Fruit fly (Drosophila melanogaster) whole organism, embryonic: Measurements from ENCODE around the gene GluProRS.

ENCODE experiments used
- Asciz ChIP-seq: fragments of 200-800 bp; sonication (Bioruptor generic); optimal IDR thresholded peaks from 2 replicates; lab custom pipeline; 2017; ENCODE audit warnings: missing biosample characterization, mild to moderate bottlenecking, missing genetic modification characterization, missing genetic modification reagents
- Atf3 ChIP-seq: fragments of 200-800 bp; sonication (Bioruptor generic); optimal IDR thresholded peaks from 3 replicates; lab custom pipeline; 2016; ENCODE audit warnings: missing biosample characterization, missing genetic modification characterization
- Awh ChIP-seq: fragments of 200-800 bp; sonication (Bioruptor generic); IDR thresholded peaks from 2 replicates; pipeline ENCODE4, ENCODE4 v1.3.6; 2022; ENCODE audit warnings: missing biosample characterization, missing genetic modification characterization
- BtbVII ChIP-seq: fragments of 200-800 bp; sonication (Bioruptor generic); optimal IDR thresholded peaks from 3 replicates; lab custom pipeline; 2017; ENCODE audit warnings: missing biosample characterization, mild to moderate bottlenecking, missing genetic modification characterization
- CG1024 ChIP-seq: fragments of 200-800 bp; sonication (Bioruptor generic); IDR thresholded peaks from 2 replicates; pipeline ENCODE4 v1.3.6; 2022; ENCODE audit warnings: missing biosample characterization, missing genetic modification characterization
- CG10654 ChIP-seq: fragments of 200-800 bp; sonication (Bioruptor generic); optimal IDR thresholded peaks from 2 replicates; lab custom pipeline; 2016; ENCODE audit warnings: missing biosample characterization, missing genetic modification characterization
- CG11247 ChIP-seq: fragments of 200-800 bp; sonication (Bioruptor generic); IDR thresholded peaks from 2 replicates; pipeline ENCODE4 v1.3.6; 2022; ENCODE audit warnings: missing biosample characterization, missing genetic modification characterization
- CG12299 ChIP-seq: fragments of 200-800 bp; sonication (Bioruptor generic); optimal IDR thresholded peaks from 2 replicates; lab custom pipeline; 2018; ENCODE audit warnings: missing biosample characterization, mild to moderate bottlenecking, missing genetic modification characterization
- CG1233 ChIP-seq: fragments of 200-800 bp; sonication (Bioruptor generic); optimal IDR thresholded peaks from 4 replicates; lab custom pipeline; 2018; ENCODE audit warnings: missing biosample characterization, mild to moderate bottlenecking, missing genetic modification characterization
- CG12769 ChIP-seq: fragments of 200-800 bp; sonication (Bioruptor generic); optimal IDR thresholded peaks from 2 replicates; lab custom pipeline; 2019; ENCODE audit warnings: missing biosample characterization, mild to moderate bottlenecking, missing genetic modification characterization, moderate library complexity
- CG18011 ChIP-seq: fragments of 200-800 bp; sonication (Bioruptor generic); optimal IDR thresholded peaks from 2 replicates; lab custom pipeline; 2017; ENCODE audit warnings: missing biosample characterization, missing genetic modification characterization, mild to moderate bottlenecking, moderate library complexity, missing genotype
- CG2199 ChIP-seq: fragments of 200-800 bp; sonication (Bioruptor generic); IDR thresholded peaks from 3 replicates; pipeline ENCODE4 v1.3.6; 2022; ENCODE audit warnings: missing biosample characterization, missing genetic modification characterization
- CG3407 ChIP-seq: fragments of 200-800 bp; sonication (Bioruptor generic); optimal IDR thresholded peaks from 2 replicates; lab custom pipeline; 2018; ENCODE audit warnings: missing biosample characterization, mild to moderate bottlenecking, missing genetic modification characterization
- CG5180 ChIP-seq: fragments of 200-800 bp; sonication (Bioruptor generic); optimal IDR thresholded peaks from 3 replicates; lab custom pipeline; 2017; ENCODE audit warnings: missing biosample characterization, missing genetic modification characterization, mild to moderate bottlenecking, moderate library complexity, missing genetic modification reagents
- CG7372 ChIP-seq: fragments of 200-800 bp; sonication (Bioruptor generic); IDR thresholded peaks from 2 replicates; pipeline ENCODE4 v1.3.6; 2022; ENCODE audit warnings: missing biosample characterization, missing genetic modification characterization
- CG7839 ChIP-seq: fragments of 200-800 bp; sonication (Bioruptor generic); optimal IDR thresholded peaks from 3 replicates; lab custom pipeline; 2018; ENCODE audit warnings: missing biosample characterization, mild to moderate bottlenecking, missing genetic modification characterization, moderate library complexity
- CG7928 ChIP-seq: fragments of 200-800 bp; sonication (Bioruptor generic); optimal IDR thresholded peaks from 2 replicates; lab custom pipeline; 2017; ENCODE audit warnings: missing biosample characterization, mild to moderate bottlenecking, missing genetic modification characterization
- CG8281 ChIP-seq: fragments of 200-800 bp; sonication (Bioruptor generic); optimal IDR thresholded peaks from 2 replicates; lab custom pipeline; 2018; ENCODE audit warnings: missing biosample characterization, mild to moderate bottlenecking, missing genetic modification characterization, moderate library complexity
- CG8388 ChIP-seq: fragments of 200-800 bp; sonication (Bioruptor generic); optimal IDR thresholded peaks from 2 replicates; lab custom pipeline; 2019; ENCODE audit warnings: missing biosample characterization, mild to moderate bottlenecking, missing genetic modification characterization, moderate library complexity
- CG8478 ChIP-seq: fragments of >200 bp; optimal IDR thresholded peaks from 2 replicates; lab custom pipeline; 2018
- CHES-1-like ChIP-seq: fragments of 200-800 bp; sonication (Bioruptor generic); optimal IDR thresholded peaks from 2 replicates; lab custom pipeline; 2016; ENCODE audit warnings: missing biosample characterization, missing genetic modification characterization
- Dfd ChIP-seq, 2 experiments: fragments of >200 bp; optimal IDR thresholded peaks; 2 replicates each; lab custom pipeline; 2017; ENCODE audit warnings: missing biosample characterization in 2 of 2, missing genetic modification characterization in 2 of 2
- Fer3 ChIP-seq: fragments of 200-800 bp; sonication (Bioruptor generic); optimal IDR thresholded peaks from 2 replicates; lab custom pipeline; 2018; ENCODE audit warnings: missing biosample characterization, mild to moderate bottlenecking, missing genetic modification characterization, moderate library complexity
- HLH54F ChIP-seq: fragments of 200-800 bp; sonication (Bioruptor generic); optimal IDR thresholded peaks from 3 replicates; lab custom pipeline; 2016; ENCODE audit warnings: missing biosample characterization, missing genetic modification characterization
- Mrtf ChIP-seq: fragments of 200-800 bp; sonication (Bioruptor generic); IDR thresholded peaks from 3 replicates; pipeline ENCODE4 v1.3.6; 2022; ENCODE audit warnings: missing biosample characterization, missing genetic modification characterization
- Myb ChIP-seq: fragments of 200-800 bp; sonication (Bioruptor generic); optimal IDR thresholded peaks from 2 replicates; lab custom pipeline; 2016; ENCODE audit warnings: missing biosample characterization, missing genetic modification characterization
- Poxn ChIP-seq: fragments of 200-800 bp; sonication (Bioruptor generic); IDR thresholded peaks from 2 replicates; pipeline ENCODE4 v1.3.6; 2022; ENCODE audit warnings: missing biosample characterization, missing genetic modification characterization
- Six4 ChIP-seq: fragments of 200-800 bp; sonication (Bioruptor generic); optimal IDR thresholded peaks from 2 replicates; lab custom pipeline; 2016; ENCODE audit warnings: missing biosample characterization, missing genetic modification characterization
- Ssrp ChIP-seq: fragments of 200-800 bp; sonication (Bioruptor generic); optimal IDR thresholded peaks from 2 replicates; lab custom pipeline; 2018; ENCODE audit warnings: missing biosample characterization, mild to moderate bottlenecking, missing genetic modification characterization, moderate library complexity
- Vsx1 ChIP-seq: fragments of 200-800 bp; sonication (Bioruptor generic); optimal IDR thresholded peaks from 2 replicates; lab custom pipeline; 2017; ENCODE audit warnings: missing biosample characterization, mild to moderate bottlenecking, missing genetic modification characterization, missing genetic modification reagents
- Xbp1 ChIP-seq: fragments of 200-800 bp; sonication (Bioruptor generic); optimal IDR thresholded peaks from 3 replicates; lab custom pipeline; 2016; ENCODE audit warnings: missing biosample characterization, mild to moderate bottlenecking, missing genetic modification characterization
- ac ChIP-seq: fragments of 200-800 bp; sonication (Bioruptor generic); optimal IDR thresholded peaks from 3 replicates; lab custom pipeline; 2017; ENCODE audit warnings: missing biosample characterization, mild to moderate bottlenecking, missing genetic modification characterization
- bowl ChIP-seq: fragments of 200-800 bp; sonication (Bioruptor generic); IDR thresholded peaks from 2 replicates; pipeline ENCODE4 v1.3.6; 2022; ENCODE audit warnings: missing biosample characterization, missing genetic modification characterization
- chif ChIP-seq, 2 experiments: fragments of 200-800 bp; sonication (Bioruptor generic); optimal IDR thresholded peaks; 3 replicates each; lab custom pipeline; 2016; ENCODE audit warnings: missing biosample characterization in 2 of 2, missing genetic modification characterization in 2 of 2
- croc ChIP-seq: fragments of 200-800 bp; sonication (Bioruptor generic); conservative IDR thresholded peaks from 3 replicates; pipeline ENCODE4 v1.3.6; 2022; ENCODE audit warnings: missing biosample characterization, missing genetic modification characterization
- dimm ChIP-seq: fragments of 200-800 bp; sonication (Bioruptor generic); IDR thresholded peaks from 2 replicates; pipeline ENCODE4 v1.3.6; 2022; ENCODE audit warnings: missing biosample characterization, missing genetic modification characterization
- dm ChIP-seq: fragments of 200-800 bp; sonication (Bioruptor generic); optimal IDR thresholded peaks from 3 replicates; lab custom pipeline; 2016; ENCODE audit warnings: missing biosample characterization, missing genetic modification characterization
- fru ChIP-seq: fragments of >200 bp; optimal IDR thresholded peaks from 2 replicates; lab custom pipeline; 2017
- insv ChIP-seq, 2 experiments: fragments of 200-800 bp; sonication (Bioruptor generic); optimal IDR thresholded peaks; 3 replicates each; lab custom pipeline; 2016 to 2018; ENCODE audit warnings: missing biosample characterization in 2 of 2, missing genetic modification characterization in 2 of 2
- kay ChIP-seq: fragments of 200-800 bp; sonication (Bioruptor generic); optimal IDR thresholded peaks from 2 replicates; lab custom pipeline; 2016; ENCODE audit warnings: missing biosample characterization, missing genetic modification characterization
- kni ChIP-seq: fragments of 200-800 bp; sonication (Bioruptor generic); optimal IDR thresholded peaks from 3 replicates; lab custom pipeline; 2017; ENCODE audit warnings: mild to moderate bottlenecking, missing biosample characterization, missing genetic modification reagents, missing genetic modification characterization
- lab ChIP-seq: fragments of 200-800 bp; sonication (Bioruptor generic); optimal IDR thresholded peaks from 3 replicates; lab custom pipeline; 2017; ENCODE audit warnings: missing biosample characterization, missing genetic modification characterization, mild to moderate bottlenecking, moderate library complexity, missing genetic modification reagents
- mld ChIP-seq: fragments of 200-800 bp; sonication (Bioruptor generic); IDR thresholded peaks from 3 replicates; pipeline ENCODE4 v1.3.6; 2022; ENCODE audit warnings: missing biosample characterization, missing genetic modification characterization; ENCODE audit not compliant: partially characterized antibody
- nau ChIP-seq: fragments of 200-800 bp; sonication (Bioruptor generic); optimal IDR thresholded peaks from 3 replicates; lab custom pipeline; 2017; ENCODE audit warnings: missing biosample characterization, mild to moderate bottlenecking, missing genetic modification characterization, missing genetic modification reagents
- pzg ChIP-seq: fragments of 200-800 bp; sonication (Bioruptor generic); optimal IDR thresholded peaks from 3 replicates; lab custom pipeline; 2018; ENCODE audit warnings: missing biosample characterization, mild to moderate bottlenecking, missing genetic modification characterization, moderate library complexity
- schlank ChIP-seq: fragments of 200-800 bp; sonication (Bioruptor generic); optimal IDR thresholded peaks from 2 replicates; lab custom pipeline; 2018; ENCODE audit warnings: missing biosample characterization, mild to moderate bottlenecking, missing genetic modification characterization
- sens-2 ChIP-seq: fragments of 200-800 bp; sonication (Bioruptor generic); IDR thresholded peaks from 2 replicates; pipeline ENCODE4 v1.3.6; 2022; ENCODE audit warnings: missing biosample characterization, missing genetic modification characterization
- tup ChIP-seq: fragments of 200-800 bp; sonication (Bioruptor generic); optimal IDR thresholded peaks from 2 replicates; lab custom pipeline; 2016; ENCODE audit warnings: missing biosample characterization, mild to moderate bottlenecking, missing genetic modification characterization, moderate library complexity
- vvl ChIP-seq: fragments of 200-800 bp; sonication (Bioruptor generic); IDR thresholded peaks from 2 replicates; pipeline ENCODE4 v1.3.6; 2022; ENCODE audit warnings: missing biosample characterization, missing genetic modification characterization

The GluProRS gene

DNA sequence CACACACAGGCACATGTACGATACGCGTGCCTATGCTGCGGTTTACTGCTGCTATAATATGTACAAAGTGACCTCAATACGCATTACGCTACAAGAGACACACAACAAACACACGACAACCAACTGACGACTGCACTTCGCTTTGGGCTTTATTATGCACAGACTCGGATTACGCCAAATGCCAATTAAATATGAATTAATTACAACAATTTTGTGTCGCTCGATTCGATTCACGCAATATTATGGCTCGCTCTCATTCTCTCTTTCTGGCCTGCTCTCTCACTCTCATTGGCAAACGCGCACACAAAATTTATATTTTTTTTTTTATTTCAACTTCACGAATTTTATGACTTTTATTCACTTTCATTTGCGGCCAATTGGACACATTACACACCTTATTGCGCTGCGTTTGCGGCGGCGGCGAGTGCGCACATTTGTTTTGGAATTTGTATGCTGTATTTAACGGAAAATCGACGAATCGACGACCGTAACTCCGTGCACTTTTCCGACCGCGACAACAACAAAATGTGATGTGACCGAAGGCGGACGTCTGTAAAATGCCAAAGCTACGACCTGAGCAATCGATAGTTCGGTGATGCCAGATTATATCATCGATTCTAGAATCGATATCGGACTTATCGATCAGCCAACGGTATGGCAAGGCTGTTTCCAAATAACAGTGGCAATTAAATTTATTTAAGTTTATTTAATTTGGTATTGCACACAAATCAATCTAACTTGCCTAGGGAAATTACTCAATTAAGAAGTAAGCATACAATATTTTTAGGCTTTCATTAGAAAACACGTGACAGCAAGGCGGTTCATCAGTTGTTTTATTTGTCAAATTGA, 35.5 kb downstream of the GluProRS start, which contains the start of the genes sba and CG31141 (continued):
- TF ChIP-seq mld (GFP tag; lab: Robert Waterston, UW) = peak; percentile 72; the same call in 2 of the 3 replicates
- TF ChIP-seq ac (GFP tag; lab: Kevin White, UChicago) = no peak
- TF ChIP-seq chif (GFP tag; optimal IDR thresholded peaks at IDR 0.05; lab: Kevin White, UChicago) = no peak
- TF ChIP-seq sens-2 = no peak
- TF ChIP-seq Xbp1 (GFP tag; lab: Kevin White, UChicago) = peak; percentile 0
- peak; percentile 25; the same call in 1 of the 2 replicates for TF ChIP-seq bowl (GFP tag; lab: Robert Waterston, UW)
- TF ChIP-seq HLH54F = no peak
- TF ChIP-seq Asciz = no peak
- no peak for TF ChIP-seq Fer3 (tag; lab: Kevin White, UChicago)
- no peak for TF ChIP-seq kay (GFP tag; lab: Kevin White, UChicago)
- peak; percentile 5 for TF ChIP-seq dm
- peak; percentile 9 for TF ChIP-seq BtbVII
- no peak for TF ChIP-seq CG18011 (GFP tag; lab: Kevin White, UChicago)
- no peak for TF ChIP-seq Poxn
- TF ChIP-seq schlank (tag; lab: Kevin White, UChicago) = peak; percentile 2
- TF ChIP-seq CG11247 = 0 out of 2 replicates have a peak, but pooled peaks have one; percentile 13
- TF ChIP-seq vvl = peak; percentile 45
- peak in 1 of 2 experiments; percentile 4 for TF ChIP-seq insv (GFP tag; optimal IDR thresholded peaks at IDR 0.05; lab: Kevin White, UChicago)
- TF ChIP-seq Ssrp (tag; lab: Kevin White, UChicago) = no peak
- no peak for TF ChIP-seq croc (GFP tag; lab: Robert Waterston, UW)
- no peak for TF ChIP-seq dimm (GFP tag; lab: Robert Waterston, UW)
- TF ChIP-seq Vsx1 (GFP tag; lab: Kevin White, UChicago) = no peak
- peak; percentile 13 for TF ChIP-seq CHES-1-like (GFP tag; lab: Kevin White, UChicago)
- TF ChIP-seq CG1233 (GFP tag; lab: Kevin White, UChicago) = no peak
- TF ChIP-seq nau = no peak
- no peak for TF ChIP-seq lab (GFP tag; lab: Kevin White, UChicago)
- TF ChIP-seq tup (GFP tag; lab: Kevin White, UChicago) = no peak
- peak; percentile 50 for TF ChIP-seq CG12299
- TF ChIP-seq Dfd (GFP tag; optimal IDR thresholded peaks at IDR 0.05; lab: Kevin White, UChicago) = no peak
- TF ChIP-seq CG8388 (GFP tag; lab: Kevin White, UChicago) = no peak
- TF ChIP-seq CG1024 (GFP tag; lab: Robert Waterston, UW) = peak; percentile 36; the same call in 1 of the 2 replicates
- no peak for TF ChIP-seq Awh (GFP tag; lab: Robert Waterston, UW)
- no peak for TF ChIP-seq CG2199 (GFP tag; lab: Robert Waterston, UW)
- TF ChIP-seq CG10654 (GFP tag; lab: Kevin White, UChicago) = no peak
- no peak for TF ChIP-seq fru (lab: Kevin White, UChicago)
- no peak for TF ChIP-seq CG7928 (GFP tag; lab: Kevin White, UChicago)
- TF ChIP-seq CG7839 (tag; lab: Kevin White, UChicago) = peak; percentile 3
- no peak for TF ChIP-seq Six4 (GFP tag; lab: Kevin White, UChicago)
- TF ChIP-seq CG8281 (tag; lab: Kevin White, UChicago) = no peak
- peak; percentile 98 for TF ChIP-seq pzg (GFP tag; lab: Kevin White, UChicago)
- no peak for TF ChIP-seq CG12769 (tag; lab: Kevin White, UChicago)
- TF ChIP-seq CG7372 (GFP tag; lab: Robert Waterston, UW) = no peak
- no peak for TF ChIP-seq Atf3
- TF ChIP-seq CG8478 (lab: Kevin White, UChicago) = peak; percentile 79
- TF ChIP-seq kni (GFP tag; lab: Kevin White, UChicago) = peak; percentile 52
- TF ChIP-seq Myb (GFP tag; lab: Kevin White, UChicago) = peak; percentile 86
- TF ChIP-seq Mrtf = no peak
- no peak for TF ChIP-seq CG3407
- TF ChIP-seq CG5180 (GFP tag; lab: Kevin White, UChicago) = no peak
